Fruit fly (Drosophila melanogaster) whole organism, embryonic: ENCODE results near the gene Lcp65Ag2.

Source experiments
- ATbp ChIP-seq: fragments of 200-800 bp; sonication (Bioruptor generic); optimal IDR thresholded peaks from 2 replicates; lab custom pipeline; 2017; ENCODE audit warnings: missing biosample characterization, mild to moderate bottlenecking, missing genetic modification characterization, missing genetic modification reagents
- Awh ChIP-seq: fragments of 200-800 bp; sonication (Bioruptor generic); IDR thresholded peaks from 2 replicates; pipeline ENCODE4, ENCODE4 v1.3.6; 2022; ENCODE audit warnings: missing biosample characterization, missing genetic modification characterization
- BEAF-32 ChIP-seq: fragments of 200-800 bp; sonication (Bioruptor generic); optimal IDR thresholded peaks from 3 replicates; lab custom pipeline; 2017; ENCODE audit warnings: missing biosample characterization, missing genetic modification characterization, mild to moderate bottlenecking, moderate library complexity, missing genetic modification reagents
- Bdp1 ChIP-seq: fragments of 200-800 bp; sonication (Bioruptor generic); optimal IDR thresholded peaks from 3 replicates; lab custom pipeline; 2016; ENCODE audit warnings: missing biosample characterization, missing genetic modification characterization
- CG11504 ChIP-seq: fragments of 200-800 bp; sonication (Bioruptor generic); optimal IDR thresholded peaks from 3 replicates; lab custom pipeline; 2019; ENCODE audit warnings: missing biosample characterization, mild to moderate bottlenecking, missing genetic modification characterization, moderate library complexity
- CG1603 ChIP-seq: fragments of 200-800 bp; sonication (Bioruptor generic); optimal IDR thresholded peaks from 2 replicates; lab custom pipeline; 2019; ENCODE audit warnings: missing biosample characterization, mild to moderate bottlenecking, missing genetic modification characterization, moderate library complexity
- CG1647 ChIP-seq: fragments of 200-800 bp; sonication (Bioruptor generic); optimal IDR thresholded peaks from 3 replicates; lab custom pipeline; 2016; ENCODE audit warnings: missing biosample characterization, missing genetic modification characterization
- CG17328 ChIP-seq: fragments of 200-800 bp; sonication (Bioruptor generic); IDR thresholded peaks from 2 replicates; pipeline ENCODE4 v1.3.6; 2022; ENCODE audit warnings: missing biosample characterization, missing genetic modification characterization
- CG17829 ChIP-seq: fragments of 200-800 bp; optimal IDR thresholded peaks from 2 replicates; lab custom pipeline; 2019; ENCODE audit warnings: missing biosample characterization, mild to moderate bottlenecking, missing genetic modification characterization, moderate library complexity
- CG31388 ChIP-seq: fragments of 200-800 bp; sonication (Bioruptor generic); optimal IDR thresholded peaks from 2 replicates; lab custom pipeline; 2016; ENCODE audit warnings: missing biosample characterization, missing genetic modification characterization
- CG34376 ChIP-seq: fragments of 200-800 bp; sonication (Bioruptor generic); optimal IDR thresholded peaks from 2 replicates; lab custom pipeline; 2018; ENCODE audit warnings: missing biosample characterization, mild to moderate bottlenecking, missing genetic modification characterization
- CG4707 ChIP-seq: fragments of 200-800 bp; sonication (Bioruptor generic); optimal IDR thresholded peaks from 2 replicates; lab custom pipeline; 2018; ENCODE audit warnings: missing biosample characterization, mild to moderate bottlenecking, missing genetic modification characterization, moderate library complexity
- CG5180 ChIP-seq: fragments of 200-800 bp; sonication (Bioruptor generic); optimal IDR thresholded peaks from 3 replicates; lab custom pipeline; 2017; ENCODE audit warnings: missing biosample characterization, missing genetic modification characterization, mild to moderate bottlenecking, moderate library complexity, missing genetic modification reagents
- CG7372 ChIP-seq: fragments of 200-800 bp; sonication (Bioruptor generic); IDR thresholded peaks from 2 replicates; pipeline ENCODE4 v1.3.6; 2022; ENCODE audit warnings: missing biosample characterization, missing genetic modification characterization
- CG7963 ChIP-seq: fragments of 200-800 bp; sonication (Bioruptor generic); IDR thresholded peaks from 3 replicates; pipeline ENCODE4 v1.3.6; 2022; ENCODE audit warnings: missing biosample characterization, missing genetic modification characterization; ENCODE audit not compliant: partially characterized antibody
- CG8944 ChIP-seq: fragments of 200-800 bp; sonication (Bioruptor generic); optimal IDR thresholded peaks from 3 replicates; lab custom pipeline; 2016; ENCODE audit warnings: missing biosample characterization, missing genetic modification characterization
- CG9215 ChIP-seq: fragments of 200-800 bp; sonication (Bioruptor generic); IDR thresholded peaks from 2 replicates; pipeline ENCODE4 v1.3.6; 2022; ENCODE audit warnings: missing biosample characterization, missing genetic modification characterization
- CG9817 ChIP-seq: fragments of 200-800 bp; sonication (Bioruptor generic); optimal IDR thresholded peaks from 2 replicates; lab custom pipeline; 2018; ENCODE audit warnings: missing biosample characterization, mild to moderate bottlenecking, missing genetic modification characterization, moderate library complexity
- CHES-1-like ChIP-seq: fragments of 200-800 bp; sonication (Bioruptor generic); optimal IDR thresholded peaks from 2 replicates; lab custom pipeline; 2016; ENCODE audit warnings: missing biosample characterization, missing genetic modification characterization
- CTCF ChIP-seq: fragments of 200-800 bp; sonication (Bioruptor generic); optimal IDR thresholded peaks from 2 replicates; lab custom pipeline; 2017; ENCODE audit warnings: missing biosample characterization, mild to moderate bottlenecking, missing genetic modification characterization, moderate library complexity
- Deaf1 ChIP-seq: fragments of 200-800 bp; optimal IDR thresholded peaks from 3 replicates; lab custom pipeline; 2019; ENCODE audit warnings: missing biosample characterization, mild to moderate bottlenecking, missing genetic modification characterization, moderate library complexity
- Doc2 ChIP-seq: fragments of 200-800 bp; sonication (Bioruptor generic); IDR thresholded peaks from 2 replicates; pipeline ENCODE4 v1.3.6; 2022; ENCODE audit warnings: missing biosample characterization, missing genetic modification characterization
- Hey ChIP-seq: fragments of 200-800 bp; sonication (Bioruptor generic); optimal IDR thresholded peaks from 3 replicates; lab custom pipeline; 2018; ENCODE audit warnings: missing biosample characterization, mild to moderate bottlenecking, missing genetic modification characterization
- Max ChIP-seq: fragments of 200-800 bp; sonication (Bioruptor generic); optimal IDR thresholded peaks from 2 replicates; lab custom pipeline; 2016; ENCODE audit warnings: missing biosample characterization, mild to moderate bottlenecking, missing genetic modification characterization
- Mrtf ChIP-seq: fragments of 200-800 bp; sonication (Bioruptor generic); IDR thresholded peaks from 3 replicates; pipeline ENCODE4 v1.3.6; 2022; ENCODE audit warnings: missing biosample characterization, missing genetic modification characterization
- Neu2 ChIP-seq: fragments of 200-800 bp; sonication (Bioruptor generic); optimal IDR thresholded peaks from 3 replicates; lab custom pipeline; 2016; ENCODE audit warnings: missing biosample characterization, missing genetic modification characterization, borderline replicate concordance
- Nf-YB ChIP-seq: fragments of 200-800 bp; sonication (Bioruptor generic); optimal IDR thresholded peaks from 3 replicates; lab custom pipeline; 2019; ENCODE audit warnings: missing biosample characterization, mild to moderate bottlenecking, missing genetic modification characterization, moderate library complexity
- Nf-YC ChIP-seq: fragments of 200-800 bp; optimal IDR thresholded peaks from 3 replicates; lab custom pipeline; 2019; ENCODE audit warnings: missing biosample characterization, mild to moderate bottlenecking, missing genetic modification characterization, moderate library complexity
- NfI ChIP-seq: fragments of 200-800 bp; sonication (Bioruptor generic); optimal IDR thresholded peaks from 3 replicates; lab custom pipeline; 2018; ENCODE audit warnings: missing biosample characterization, mild to moderate bottlenecking, missing genetic modification characterization, moderate library complexity
- Rx ChIP-seq: fragments of 200-800 bp; sonication (Bioruptor generic); IDR thresholded peaks from 2 replicates; pipeline ENCODE4 v1.3.6; 2022; ENCODE audit warnings: missing biosample characterization, missing genetic modification characterization
- Scr ChIP-seq: fragments of 200-800 bp; sonication (Bioruptor generic); IDR thresholded peaks from 2 replicates; pipeline ENCODE4 v1.3.6; 2022; ENCODE audit warnings: missing biosample characterization, missing genetic modification characterization; ENCODE audit not compliant: partially characterized antibody
- Spps ChIP-seq: fragments of 200-800 bp; sonication (Bioruptor generic); optimal IDR thresholded peaks from 2 replicates; lab custom pipeline; 2018; ENCODE audit warnings: missing biosample characterization, mild to moderate bottlenecking, missing genetic modification characterization
- YL-1 ChIP-seq: fragments of 200-800 bp; sonication (Bioruptor generic); optimal IDR thresholded peaks from 3 replicates; lab custom pipeline; 2017; ENCODE audit warnings: missing biosample characterization, mild to moderate bottlenecking, missing genetic modification characterization
- aop ChIP-seq: fragments of 200-800 bp; sonication (Bioruptor generic); IDR thresholded peaks from 2 replicates; pipeline ENCODE4 v1.3.6; 2022; ENCODE audit warnings: missing biosample characterization, missing genetic modification characterization
- br ChIP-seq: fragments of >200 bp; optimal IDR thresholded peaks from 2 replicates; lab custom pipeline; 2017
- btn ChIP-seq: fragments of 200-800 bp; sonication (Bioruptor generic); optimal IDR thresholded peaks from 2 replicates; lab custom pipeline; 2016; ENCODE audit warnings: missing biosample characterization, missing genetic modification characterization
- cato ChIP-seq: fragments of 200-800 bp; sonication (Bioruptor generic); optimal IDR thresholded peaks from 2 replicates; lab custom pipeline; 2016; ENCODE audit warnings: missing biosample characterization, missing genetic modification characterization, borderline replicate concordance
- dimm ChIP-seq: fragments of 200-800 bp; sonication (Bioruptor generic); IDR thresholded peaks from 2 replicates; pipeline ENCODE4 v1.3.6; 2022; ENCODE audit warnings: missing biosample characterization, missing genetic modification characterization
- en ChIP-seq: fragments of 200-800 bp; sonication (Bioruptor generic); optimal IDR thresholded peaks from 2 replicates; lab custom pipeline; 2016; ENCODE audit warnings: missing biosample characterization, missing genetic modification characterization
- fu2 ChIP-seq: fragments of 200-800 bp; sonication (Bioruptor generic); optimal IDR thresholded peaks from 2 replicates; lab custom pipeline; 2016; ENCODE audit warnings: missing biosample characterization, missing genetic modification characterization
- gcm2 ChIP-seq: fragments of 200-800 bp; sonication (Bioruptor generic); optimal IDR thresholded peaks from 2 replicates; lab custom pipeline; 2016; ENCODE audit warnings: missing biosample characterization, missing genetic modification characterization
- h ChIP-seq: fragments of >200 bp; optimal IDR thresholded peaks from 2 replicates; lab custom pipeline; 2017
- jumu ChIP-seq: fragments of 200-800 bp; sonication (Bioruptor generic); optimal IDR thresholded peaks from 3 replicates; lab custom pipeline; 2016; ENCODE audit warnings: missing biosample characterization, missing genetic modification characterization
- nerfin-1 ChIP-seq: fragments of 200-800 bp; sonication (Bioruptor generic); optimal IDR thresholded peaks from 3 replicates; lab custom pipeline; 2019; ENCODE audit warnings: missing biosample characterization, mild to moderate bottlenecking, missing genetic modification characterization, moderate library complexity
- oc ChIP-seq: fragments of 200-800 bp; sonication (Bioruptor generic); optimal IDR thresholded peaks from 2 replicates; lab custom pipeline; 2018; ENCODE audit warnings: missing biosample characterization, mild to moderate bottlenecking, missing genetic modification characterization, moderate library complexity
- odd ChIP-seq: fragments of 200-800 bp; sonication (Bioruptor generic); optimal IDR thresholded peaks from 2 replicates; lab custom pipeline; 2017; ENCODE audit warnings: missing biosample characterization, mild to moderate bottlenecking, missing genetic modification characterization
- pb ChIP-seq: fragments of 200-800 bp; sonication (Bioruptor generic); optimal IDR thresholded peaks from 3 replicates; lab custom pipeline; 2016; ENCODE audit warnings: missing biosample characterization, missing genetic modification characterization
- schlank ChIP-seq: fragments of 200-800 bp; sonication (Bioruptor generic); optimal IDR thresholded peaks from 2 replicates; lab custom pipeline; 2018; ENCODE audit warnings: missing biosample characterization, mild to moderate bottlenecking, missing genetic modification characterization
- tna ChIP-seq: fragments of 200-800 bp; sonication (Bioruptor generic); IDR thresholded peaks from 2 replicates; pipeline ENCODE4 v1.3.6; 2022; ENCODE audit warnings: missing biosample characterization, missing genetic modification characterization; ENCODE audit not compliant: partially characterized antibody
- unpg ChIP-seq: fragments of 200-800 bp; sonication (Bioruptor generic); optimal IDR thresholded peaks from 3 replicates; lab custom pipeline; 2018; ENCODE audit warnings: missing biosample characterization, mild to moderate bottlenecking, missing genetic modification characterization, moderate library complexity
- vfl ChIP-seq: fragments of 200-800 bp; sonication (Bioruptor generic); optimal IDR thresholded peaks from 2 replicates; lab custom pipeline; 2016; ENCODE audit warnings: missing biosample characterization, missing genetic modification characterization
- vnd ChIP-seq: fragments of 200-800 bp; sonication (Bioruptor generic); IDR thresholded peaks from 3 replicates; pipeline ENCODE4 v1.3.6; 2022; ENCODE audit warnings: missing biosample characterization, missing genetic modification characterization; ENCODE audit not compliant: partially characterized antibody

Lcp65Ag2 gene

dm6 chr3L:6181776-6182175, 48.4 kb upstream of the Lcp65Ag2 start, which contains the start of gene CG10274 (continued):
- TF ChIP-seq CG4707 (GFP tag; lab: Kevin White, UChicago) (no peak), nerfin-1 (tag; lab: Kevin White, UChicago) (peak; percentile 81), Rx (GFP tag; lab: Robert Waterston, UW) (no peak), en (no peak), NfI (GFP tag; lab: Kevin White, UChicago) (peak; percentile 81), Bdp1 (GFP tag; lab: Kevin White, UChicago) (peak; percentile 69), CG34376 (GFP tag; lab: Kevin White, UChicago) (peak; percentile 41), CG17328 (GFP tag; lab: Robert Waterston, UW) (peak; percentile 49; the same call in 1 of the 2 replicates), CG9215 (GFP tag; lab: Robert Waterston, UW) (peak; percentile 77), CG7963 (no peak), CG31388 (GFP tag; lab: Kevin White, UChicago) (no peak), aop (GFP tag; lab: Robert Waterston, UW) (no peak), schlank (no peak), CG9817 (tag; lab: Kevin White, UChicago) (peak; percentile 81), CG7372 (GFP tag; lab: Robert Waterston, UW) (peak; percentile 66), Mrtf (no peak), cato (GFP tag; lab: Kevin White, UChicago) (peak; percentile 56), jumu (peak; percentile 64), oc (tag; lab: Kevin White, UChicago) (no peak), Neu2 (GFP tag; lab: Kevin White, UChicago) (no peak), Scr (GFP tag; lab: Robert Waterston, UW) (no peak), dimm (no peak), Doc2 (GFP tag; lab: Robert Waterston, UW) (no peak), br (lab: Kevin White, UChicago) (no peak), Max (peak; percentile 74), CG17829 (tag; lab: Kevin White, UChicago) (peak; percentile 78), CHES-1-like (GFP tag; lab: Kevin White, UChicago) (peak; percentile 79), pb (no peak), fu2 (peak; percentile 71), CG11504 (tag; lab: Kevin White, UChicago) (no peak), unpg (GFP tag; lab: Kevin White, UChicago) (no peak), ATbp (GFP tag; lab: Kevin White, UChicago) (no peak), vnd (no peak), odd (no peak), gcm2 (GFP tag; lab: Kevin White, UChicago) (peak; percentile 54), h (no peak), vfl (GFP tag; lab: Kevin White, UChicago) (no peak), btn (GFP tag; lab: Kevin White, UChicago) (no peak), BEAF-32 (GFP tag; lab: Kevin White, UChicago) (peak; percentile 36), CTCF (GFP tag; lab: Kevin White, UChicago) (no peak), YL-1 (GFP tag; lab: Kevin White, UChicago) (peak; percentile 65), Hey (tag; lab: Kevin White, UChicago) (no peak), CG1603 (tag; lab: Kevin White, UChicago) (no peak), Spps (tag; lab: Kevin White, UChicago) (peak; percentile 56), CG1647 (GFP tag; lab: Kevin White, UChicago) (peak; percentile 67), CG8944 (peak; percentile 63), CG5180 (GFP tag; lab: Kevin White, UChicago) (no peak), Nf-YB (GFP tag; lab: Kevin White, UChicago) (peak; percentile 46), Deaf1 (tag; lab: Kevin White, UChicago) (no peak), Awh (GFP tag; lab: Robert Waterston, UW) (no peak), Nf-YC (no peak), tna (GFP tag; lab: Robert Waterston, UW) (no peak)
